Fruit fly (Drosophila melanogaster) whole organism, embryonic: Measurements from ENCODE around the gene CG7564.
A peak's percentile ranks its signal among the peaks of the same experiment; 100 is the strongest.

Experiments used
- CG11398 ChIP-seq: fragments of 200-800 bp; sonication (Bioruptor generic); optimal IDR thresholded peaks from 2 replicates; lab custom pipeline; 2016; ENCODE audit warnings: missing biosample characterization, missing genetic modification characterization
- CG15514 ChIP-seq: fragments of 200-800 bp; sonication (Bioruptor generic); optimal IDR thresholded peaks from 3 replicates; lab custom pipeline; 2017; ENCODE audit warnings: missing biosample characterization, missing genetic modification characterization, mild to moderate bottlenecking, moderate library complexity, missing genetic modification reagents
- Rx ChIP-seq: fragments of 200-800 bp; sonication (Bioruptor generic); IDR thresholded peaks from 2 replicates; pipeline ENCODE4 v1.3.6; 2022; ENCODE audit warnings: missing biosample characterization, missing genetic modification characterization
- bab2 ChIP-seq: fragments of 200-800 bp; sonication (Bioruptor generic); optimal IDR thresholded peaks from 2 replicates; lab custom pipeline; 2016; ENCODE audit warnings: missing biosample characterization, missing genetic modification characterization
- ind ChIP-seq: fragments of 200-800 bp; sonication (Bioruptor generic); optimal IDR thresholded peaks from 3 replicates; lab custom pipeline; 2016; ENCODE audit warnings: missing biosample characterization, missing genetic modification characterization
- lola ChIP-seq, 3 experiments: fragments of >200 bp in 2 of 3; fragments of 200-800 bp in 1 of 3; sonication (Bioruptor generic) in 1 of 3; optimal IDR thresholded peaks; 2 replicates each; lab custom pipeline; 2017 to 2019; ENCODE audit warnings: missing biosample characterization in 3 of 3, missing genetic modification characterization in 3 of 3, mild to moderate bottlenecking in 1 of 3, moderate library complexity in 1 of 3
- pan ChIP-seq, 4 experiments: fragments of >200 bp in 3 of 4; fragments of 200-800 bp in 1 of 4; sonication (Bioruptor generic) in 1 of 4; optimal IDR thresholded peaks in 3 of 4; IDR thresholded peaks in 1 of 4; 2 replicates each; pipeline versions ENCODE4 v1.3.6 to Lab custom; 2017 to 2022; ENCODE audit warnings: missing biosample characterization in 2 of 4, missing genetic modification characterization in 2 of 4, mixed read lengths in 1 of 4
- sqz ChIP-seq: fragments of 200-800 bp; sonication (Bioruptor generic); optimal IDR thresholded peaks from 3 replicates; lab custom pipeline; 2018; ENCODE audit warnings: missing biosample characterization, mild to moderate bottlenecking, missing genetic modification characterization

dm6 chr3L:17566335-17567242 is 52.5 kb downstream of the CG7564 start:
- TF ChIP-seq bab2 (no peak), CG11398 (GFP tag; lab: Kevin White, UChicago) (no peak), CG15514 (GFP tag; lab: Kevin White, UChicago) (peak; percentile 22), ind (GFP tag; lab: Kevin White, UChicago) (peak; percentile 62), lola (GFP tag; optimal IDR thresholded peaks at IDR 0.05; lab: Kevin White, UChicago) (peak in 1 of 3 experiments; percentile 38), pan (optimal IDR thresholded peaks at IDR 0.05; lab: Kevin White, UChicago) (no peak), pan (GFP tag; optimal IDR thresholded peaks at IDR 0.05 in 1 of 2, IDR thresholded peaks at IDR 0.05 in 1 of 2) (peak in 1 of 2 experiments; percentile 78), Rx (peak; percentile 73), sqz (GFP tag; lab: Kevin White, UChicago) (peak; percentile 64)
